Worm (Caenorhabditis elegans) whole organism, young adult: ENCODE results near the gene clec-80.

ENCODE experiments used
- B0336.3 ChIP-seq: fragments of 200-800 bp; sonication (Bioruptor generic); IDR thresholded peaks from 2 replicates; pipeline ENCODE4 v1.3.6; 2022; ENCODE audit warnings: missing genetic modification characterization, missing compliant biosample characterization
- C06A6.2 ChIP-seq: fragments of 200-800 bp; sonication (Bioruptor generic); conservative IDR thresholded peaks from 2 replicates; pipeline ENCODE4 v1.3.6; 2022; ENCODE audit warnings: missing genetic modification characterization, missing compliant biosample characterization
- F10E7.11 ChIP-seq: sonication (generic microtip); optimal IDR thresholded peaks from 2 replicates; lab custom pipeline; 2017; ENCODE audit warnings: mild to moderate bottlenecking, missing genetic modification characterization, moderate library complexity, missing compliant biosample characterization
- F39B2.1 ChIP-seq: fragments of 200-800 bp; sonication (Bioruptor generic); IDR thresholded peaks from 2 replicates; pipeline ENCODE4 v1.3.6; 2022; ENCODE audit warnings: missing genetic modification reagents, missing genetic modification characterization, missing compliant biosample characterization
- F49E8.2 ChIP-seq: sonication (generic microtip); optimal IDR thresholded peaks from 3 replicates; lab custom pipeline; 2017; ENCODE audit warnings: missing genetic modification characterization, mild to moderate bottlenecking, missing compliant biosample characterization, antibody characterized with exemption, moderate library complexity; ENCODE audit not compliant: insufficient read depth
- F55B11.4 ChIP-seq: sonication (generic microtip); optimal IDR thresholded peaks from 2 replicates; lab custom pipeline; 2016; ENCODE audit warnings: missing compliant biosample characterization, missing genetic modification characterization, borderline replicate concordance; ENCODE audit not compliant: insufficient read depth
- F57A8.1 ChIP-seq: fragments of 200-800 bp; sonication (Bioruptor generic); optimal IDR thresholded peaks from 2 replicates; lab custom pipeline; 2018; ENCODE audit warnings: mild to moderate bottlenecking, missing genetic modification characterization, moderate library complexity, missing compliant biosample characterization
- K12H6.12 ChIP-seq: fragments of 200-800 bp; sonication (Bioruptor generic); optimal IDR thresholded peaks from 2 replicates; lab custom pipeline; 2018; ENCODE audit warnings: mild to moderate bottlenecking, missing genetic modification characterization, missing compliant biosample characterization
- Y53F4B.3 ChIP-seq: fragments of 200-800 bp; sonication (Bioruptor generic); IDR thresholded peaks from 2 replicates; pipeline ENCODE4 v1.3.6; 2022; ENCODE audit warnings: missing genetic modification reagents, missing genetic modification characterization, missing compliant biosample characterization
- atf-7 ChIP-seq: sonication (generic microtip); optimal IDR thresholded peaks from 2 replicates; lab custom pipeline; 2017; ENCODE audit warnings: mild to moderate bottlenecking, missing genetic modification characterization, missing compliant biosample characterization
- attf-3 ChIP-seq: fragments of 200-800 bp; sonication (Bioruptor generic); conservative IDR thresholded peaks from 2 replicates; pipeline ENCODE4 v1.3.6; 2022; ENCODE audit warnings: missing genetic modification reagents, missing genetic modification characterization, missing compliant biosample characterization
- attf-5 ChIP-seq: fragments of 200-800 bp; sonication (Bioruptor generic); optimal IDR thresholded peaks from 2 replicates; lab custom pipeline; 2018; ENCODE audit warnings: mild to moderate bottlenecking, missing genetic modification characterization, missing compliant biosample characterization
- ccch-3 ChIP-seq: fragments of 200-800 bp; sonication (Bioruptor generic); optimal IDR thresholded peaks from 2 replicates; lab custom pipeline; 2018; ENCODE audit warnings: mild to moderate bottlenecking, missing genetic modification characterization, missing compliant biosample characterization
- ceh-58 ChIP-seq: fragments of 200-800 bp; sonication (Bioruptor generic); IDR thresholded peaks from 2 replicates; pipeline ENCODE4 v1.3.6; 2022; ENCODE audit warnings: missing genetic modification characterization, missing compliant biosample characterization
- dox-1 ChIP-seq: fragments of 200-800 bp; sonication (Bioruptor generic); IDR thresholded peaks from 2 replicates; pipeline ENCODE4 v1.3.6; 2022; ENCODE audit warnings: missing genetic modification reagents, missing genetic modification characterization, missing compliant biosample characterization
- egrh-3 ChIP-seq: fragments of 200-800 bp; sonication (Bioruptor generic); IDR thresholded peaks from 2 replicates; pipeline ENCODE4 v1.3.6; 2022; ENCODE audit warnings: missing genetic modification reagents, missing genetic modification characterization, missing compliant biosample characterization
- ets-4 ChIP-seq: fragments of 200-800 bp; sonication (Bioruptor generic); optimal IDR thresholded peaks from 2 replicates; lab custom pipeline; 2018; ENCODE audit warnings: mild to moderate bottlenecking, missing genetic modification characterization, missing compliant biosample characterization
- hmg-1.2 ChIP-seq: fragments of 200-800 bp; sonication (Bioruptor generic); IDR thresholded peaks from 2 replicates; pipeline ENCODE4 v1.3.6; 2022; ENCODE audit warnings: missing genetic modification reagents, missing genetic modification characterization, missing compliant biosample characterization
- let-526 ChIP-seq: fragments of 200-800 bp; sonication (Bioruptor generic); IDR thresholded peaks from 2 replicates; pipeline ENCODE4 v1.3.6; 2022; ENCODE audit warnings: missing genetic modification reagents, missing genetic modification characterization, missing compliant biosample characterization
- lin-26 ChIP-seq: fragments of 200-800 bp; sonication (Bioruptor generic); IDR thresholded peaks from 2 replicates; pipeline ENCODE4 v1.3.6; 2022; ENCODE audit warnings: missing genetic modification reagents, missing genetic modification characterization, missing compliant biosample characterization
- lir-1 ChIP-seq: fragments of 200-800 bp; sonication (Bioruptor generic); conservative IDR thresholded peaks from 2 replicates; pipeline ENCODE4 v1.3.6; 2022; ENCODE audit warnings: missing genetic modification reagents, missing genetic modification characterization, missing compliant biosample characterization
- lsl-1 ChIP-seq: fragments of 200-800 bp; sonication (Bioruptor generic); optimal IDR thresholded peaks from 2 replicates; lab custom pipeline; 2018; ENCODE audit warnings: mild to moderate bottlenecking, missing genetic modification characterization, moderate library complexity, missing compliant biosample characterization
- mes-4 ChIP-seq: sonication (generic microtip); optimal IDR thresholded peaks from 2 replicates; lab custom pipeline; 2016; ENCODE audit warnings: missing genotype, missing genetic modification characterization, missing compliant biosample characterization
- nfya-2 ChIP-seq: fragments of 200-800 bp; sonication (Bioruptor generic); IDR thresholded peaks from 2 replicates; pipeline ENCODE4 v1.3.6; 2022; ENCODE audit warnings: missing genetic modification reagents, missing genetic modification characterization, missing compliant biosample characterization
- nhr-179 ChIP-seq: sonication (generic microtip); optimal IDR thresholded peaks from 2 replicates; lab custom pipeline; 2016; ENCODE audit warnings: mild to moderate bottlenecking, missing genetic modification characterization, missing compliant biosample characterization
- nhr-80 ChIP-seq: sonication (generic microtip); optimal IDR thresholded peaks from 2 replicates; lab custom pipeline; 2016; ENCODE audit warnings: missing genetic modification characterization, missing compliant biosample characterization
- pbrm-1 ChIP-seq: fragments of 200-800 bp; sonication (Bioruptor generic); IDR thresholded peaks from 2 replicates; pipeline ENCODE4 v1.3.6; 2022; ENCODE audit warnings: missing genetic modification reagents, missing genetic modification characterization, missing compliant biosample characterization
- pha-4 ChIP-seq: fragments of 150-350 bp; sonication (generic microtip); optimal IDR thresholded peaks from 2 replicates; lab custom pipeline; 2014; ENCODE audit warnings: missing biosample characterization, missing genetic modification reagents, missing genetic modification characterization
- sea-2 ChIP-seq: fragments of 200-800 bp; sonication (Bioruptor generic); IDR thresholded peaks from 2 replicates; pipeline ENCODE4 v1.3.6; 2022; ENCODE audit warnings: missing genetic modification characterization, missing compliant biosample characterization
- snpc-1.3 ChIP-seq: sonication (generic microtip); optimal IDR thresholded peaks from 2 replicates; lab custom pipeline; 2017; ENCODE audit warnings: missing genetic modification characterization, mild to moderate bottlenecking, missing compliant biosample characterization, antibody characterized with exemption, moderate library complexity, missing genotype, missing genetic modification reagents; ENCODE audit not compliant: insufficient read depth
- somi-1 ChIP-seq: fragments of 200-800 bp; sonication (Bioruptor generic); optimal IDR thresholded peaks from 2 replicates; lab custom pipeline; 2018; ENCODE audit warnings: mild to moderate bottlenecking, missing genetic modification characterization, missing compliant biosample characterization
- unc-62 ChIP-seq: fragments of 150-350 bp; optimal IDR thresholded peaks from 2 replicates; lab custom pipeline; 2014; ENCODE audit warnings: missing biosample characterization, missing genetic modification reagents, missing genetic modification characterization
- xnd-1 ChIP-seq: sonication (generic microtip); optimal IDR thresholded peaks from 2 replicates; lab custom pipeline; 2016; ENCODE audit warnings: missing genotype, missing genetic modification reagents, missing genetic modification characterization, missing compliant biosample characterization
- zfh-2 ChIP-seq: fragments of 200-800 bp; sonication (Bioruptor generic); conservative IDR thresholded peaks from 2 replicates; pipeline ENCODE4 v1.3.6; 2022; ENCODE audit warnings: missing genetic modification reagents, missing genetic modification characterization, missing compliant biosample characterization
- ztf-22 ChIP-seq: fragments of 200-800 bp; sonication (Bioruptor generic); optimal IDR thresholded peaks from 2 replicates; lab custom pipeline; 2018; ENCODE audit warnings: mild to moderate bottlenecking, missing genetic modification characterization, moderate library complexity, missing compliant biosample characterization

Gene clec-80

DNA sequence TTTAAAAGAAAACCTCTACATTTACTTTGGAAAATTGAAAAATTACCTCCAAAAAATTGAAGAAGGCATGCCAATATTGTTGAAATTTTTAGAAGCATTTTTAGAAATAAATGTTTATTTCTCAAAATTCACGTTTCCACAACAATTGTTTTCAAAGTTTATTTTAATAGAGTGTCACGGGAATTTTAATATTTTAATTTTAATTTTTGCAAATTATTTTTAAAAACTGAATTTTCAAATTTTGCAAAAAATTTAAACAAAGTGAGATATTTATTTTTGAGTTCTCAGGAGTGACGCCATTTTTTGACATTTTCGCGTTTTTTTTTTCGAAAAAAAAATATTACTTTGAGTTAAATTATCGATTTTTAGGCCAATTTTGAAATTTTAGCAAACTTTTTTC, 29.6 kb downstream of the clec-80 start, which contains the start of gene Y54G2A.49:
Gene Y54G2A.49 (minus strand): TSS at position 101 of the 400 bp plus-strand sequence.
- no peak for TF ChIP-seq nfya-2 (GFP tag; lab: Robert Waterston, UW)
- no peak for TF ChIP-seq xnd-1 (tag; lab: Kevin White, UChicago)
- TF ChIP-seq lir-1, result no peak
- no peak for TF ChIP-seq hmg-1.2
- TF ChIP-seq Y53F4B.3 (GFP tag; lab: Robert Waterston, UW), result no peak
- no peak for TF ChIP-seq F10E7.11 (tag; lab: Kevin White, UChicago)
- TF ChIP-seq F55B11.4 (tag; lab: Kevin White, UChicago), result no peak
- no peak for TF ChIP-seq lin-26
- TF ChIP-seq C06A6.2 (GFP tag; lab: Robert Waterston, UW), result no peak
- TF ChIP-seq F57A8.1 (GFP tag; lab: Kevin White, UChicago), result no peak
- no peak for TF ChIP-seq lsl-1 (GFP tag; lab: Kevin White, UChicago)
- no peak for TF ChIP-seq ets-4 (GFP tag; lab: Kevin White, UChicago)
- TF ChIP-seq K12H6.12 (tag; lab: Kevin White, UChicago), result no peak
- TF ChIP-seq pha-4 (tag; lab: Kevin White, UChicago), result no peak
- no peak for TF ChIP-seq F49E8.2 (tag; lab: Kevin White, UChicago)
- no peak for TF ChIP-seq attf-5 (GFP tag; lab: Kevin White, UChicago)
- TF ChIP-seq somi-1, result no peak
- TF ChIP-seq B0336.3 (GFP tag; lab: Robert Waterston, UW), result no peak

DNA sequence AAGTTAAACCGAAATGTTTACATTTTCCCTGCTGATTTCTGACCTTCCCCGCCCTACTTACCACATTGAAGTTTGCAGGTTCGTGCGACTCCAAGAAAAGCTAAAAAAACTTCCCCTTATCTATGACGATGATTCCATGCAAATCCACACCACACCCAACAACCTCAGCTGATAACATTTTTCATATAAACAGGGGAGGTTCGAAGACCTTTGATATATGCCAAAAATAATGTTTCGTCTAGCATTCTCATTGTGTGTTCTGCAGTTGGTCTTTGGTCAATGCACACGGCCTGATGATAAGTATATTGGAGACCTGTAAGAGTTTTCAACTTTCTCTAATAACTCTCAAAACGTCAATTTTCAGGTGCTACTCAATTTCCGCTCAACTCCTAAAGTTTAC, 30.6 kb downstream of the clec-80 start:
- TF ChIP-seq dox-1 (0 out of 2 replicates have a peak, but pooled peaks have one; percentile 13), mes-4 (tag; lab: Kevin White, UChicago) (no peak), nhr-80 (peak; percentile 67)

DNA sequence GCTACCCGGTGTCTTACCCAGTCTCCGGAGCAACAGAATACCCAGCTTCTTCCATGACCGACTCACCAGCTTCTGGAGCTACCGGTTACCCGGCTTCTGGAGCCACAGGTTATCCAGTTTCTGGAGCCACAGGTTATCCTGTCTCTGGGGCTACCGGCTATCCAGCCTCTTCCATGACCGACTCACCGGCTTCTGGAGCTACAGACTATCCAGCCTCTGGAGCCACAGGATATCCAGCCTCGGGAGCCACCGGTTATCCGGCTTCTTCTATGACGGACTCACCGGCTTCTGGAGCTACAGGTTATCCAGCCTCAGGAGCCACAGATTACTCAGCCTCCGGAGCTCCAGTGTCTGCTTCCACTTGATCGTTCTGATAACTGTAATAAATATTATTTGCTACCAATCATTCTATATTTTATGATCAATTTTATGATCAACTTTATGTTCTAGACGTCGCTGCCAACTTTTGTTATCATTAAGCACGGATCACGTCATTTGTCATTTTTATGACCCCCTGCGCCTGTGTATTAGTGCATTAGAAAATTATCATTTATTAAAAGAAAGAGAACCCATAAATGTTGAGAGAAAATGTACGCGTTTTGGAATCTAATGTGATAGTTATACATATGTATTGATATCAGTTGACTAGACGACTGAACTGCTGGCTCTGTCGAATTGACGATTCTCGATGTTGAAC, 31.7 kb downstream of the clec-80 start:
- TF ChIP-seq atf-7 (tag; lab: Kevin White, UChicago), result peak; percentile 2
- no peak for TF ChIP-seq attf-3 (GFP tag; lab: Robert Waterston, UW)
- TF ChIP-seq nhr-80, result peak; percentile 79
- TF ChIP-seq unc-62, result peak; percentile 16
- TF ChIP-seq egrh-3 (GFP tag; lab: Robert Waterston, UW), result peak; percentile 28; the same call in 1 of the 2 replicates
- peak; percentile 66 for TF ChIP-seq zfh-2 (GFP tag; lab: Robert Waterston, UW)

DNA sequence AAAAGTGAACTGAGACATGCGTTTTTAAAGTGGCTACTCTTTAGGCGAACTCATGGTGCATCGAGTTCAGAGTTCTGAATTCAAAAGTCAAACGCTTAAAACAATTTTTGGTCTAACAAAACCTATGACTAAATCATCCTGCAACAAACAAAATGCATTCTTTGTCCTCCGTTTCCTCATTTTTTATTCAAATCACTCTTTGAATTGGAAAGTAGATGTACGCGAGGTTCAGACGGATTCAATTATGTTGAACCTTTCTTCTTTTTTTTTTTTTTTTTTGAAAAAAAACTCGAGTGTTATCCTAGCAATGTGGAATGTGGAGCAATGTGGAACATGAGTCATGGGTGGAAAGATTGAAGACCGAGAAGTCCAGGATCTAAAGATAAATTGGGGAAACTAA, 35.2 kb downstream of the clec-80 start:
- TF ChIP-seq snpc-1.3 (tag; lab: Kevin White, UChicago) (no peak), ztf-22 (GFP tag; lab: Kevin White, UChicago) (no peak), pbrm-1 (GFP tag; lab: Robert Waterston, UW) (no peak), let-526 (GFP tag; lab: Robert Waterston, UW) (no peak), nhr-179 (tag; lab: Kevin White, UChicago) (no peak), ceh-58 (no peak), attf-5 (GFP tag; lab: Kevin White, UChicago) (no peak), sea-2 (GFP tag; lab: Robert Waterston, UW) (no peak), F39B2.1 (no peak), ccch-3 (GFP tag; lab: Kevin White, UChicago) (no peak)
